Worm (Caenorhabditis elegans) whole organism, L1 larva: ENCODE results near the gene R13A1.1.

Source experiments
- C04F5.9 ChIP-seq: sonication (generic microtip); optimal IDR thresholded peaks from 2 replicates; lab custom pipeline; 2016; ENCODE audit warnings: missing genetic modification characterization, missing compliant biosample characterization
- alr-1 ChIP-seq: fragments of 200-800 bp; sonication (Bioruptor generic); optimal IDR thresholded peaks from 2 replicates; lab custom pipeline; 2018; ENCODE audit warnings: borderline replicate concordance, mild to moderate bottlenecking, missing genetic modification characterization, missing compliant biosample characterization
- aly-2 ChIP-seq: fragments of 150-350 bp; optimal IDR thresholded peaks from 2 replicates; lab custom pipeline; 2014; ENCODE audit warnings: missing biosample characterization, missing genetic modification characterization
- ama-1 ChIP-seq: fragments of 150-350 bp; optimal IDR thresholded peaks from 2 replicates; lab custom pipeline; 2014
- ceh-63 ChIP-seq: fragments of 200-800 bp; sonication (Bioruptor generic); optimal IDR thresholded peaks from 2 replicates; lab custom pipeline; 2018; ENCODE audit warnings: mild to moderate bottlenecking, missing genetic modification characterization, missing compliant biosample characterization
- efl-1 ChIP-seq, 4 experiments: fragments of 150-350 bp; optimal IDR thresholded peaks in 3 of 4; peaks in 1 of 4; 1 replicate in 1 of 4; 2 replicates in 3 of 4; lab custom pipeline; 2014; ENCODE audit warnings: missing biosample characterization in 2 of 4, missing genetic modification characterization in 2 of 4, missing genetic modification reagents in 2 of 4
- egl-13 ChIP-seq: sonication (generic microtip); optimal IDR thresholded peaks from 2 replicates; lab custom pipeline; 2016; ENCODE audit warnings: missing genotype, missing genetic modification reagents, missing genetic modification characterization, missing compliant biosample characterization
- elt-3 ChIP-seq, 6 experiments: fragments of 150-350 bp in 1 of 6; sonication (generic microtip); optimal IDR thresholded peaks; 2 replicates each; lab custom pipeline; 2017 to 2018; ENCODE audit warnings: missing biosample characterization in 6 of 6, missing genetic modification characterization in 6 of 6, inconsistent platforms in 1 of 6
- fkh-10 ChIP-seq: sonication (generic microtip); optimal IDR thresholded peaks from 2 replicates; lab custom pipeline; 2017; ENCODE audit warnings: missing biosample characterization, missing genetic modification reagents, missing genetic modification characterization
- fkh-4 ChIP-seq: sonication (generic microtip); optimal IDR thresholded peaks from 2 replicates; lab custom pipeline; 2016; ENCODE audit warnings: missing compliant biosample characterization, missing genetic modification characterization, borderline replicate concordance
- fkh-8 ChIP-seq: sonication (generic microtip); optimal IDR thresholded peaks from 2 replicates; lab custom pipeline; 2016; ENCODE audit warnings: mild to moderate bottlenecking, missing genetic modification characterization, missing compliant biosample characterization
- fos-1 ChIP-seq: fragments of 150-350 bp; optimal IDR thresholded peaks from 2 replicates; lab custom pipeline; 2014; ENCODE audit warnings: missing biosample characterization, missing genetic modification characterization
- hlh-17 ChIP-seq: fragments of 200-800 bp; sonication (Bioruptor generic); optimal IDR thresholded peaks from 2 replicates; lab custom pipeline; 2018; ENCODE audit warnings: missing genetic modification characterization, mild to moderate bottlenecking, missing compliant biosample characterization, moderate library complexity, borderline replicate concordance
- hpl-2 ChIP-seq: fragments of 150-350 bp; optimal IDR thresholded peaks from 2 replicates; lab custom pipeline; 2014; ENCODE audit warnings: missing biosample characterization, missing genetic modification reagents, missing genetic modification characterization
- lin-13 ChIP-seq: fragments of 150-350 bp; optimal IDR thresholded peaks from 2 replicates; lab custom pipeline; 2014; ENCODE audit warnings: missing biosample characterization, missing genetic modification reagents, missing genetic modification characterization
- lin-14 ChIP-seq: fragments of 200-800 bp; sonication (Bioruptor generic); optimal IDR thresholded peaks from 2 replicates; lab custom pipeline; 2018; ENCODE audit warnings: mild to moderate bottlenecking, missing genetic modification characterization, moderate library complexity, missing compliant biosample characterization
- lin-35 ChIP-seq, 2 experiments: fragments of 150-350 bp; optimal IDR thresholded peaks; 2 replicates each; lab custom pipeline; 2014; ENCODE audit warnings: missing biosample characterization in 2 of 2, missing genetic modification characterization in 2 of 2, missing genetic modification reagents in 2 of 2
- mab-9 ChIP-seq: fragments of 200-800 bp; sonication (Bioruptor generic); IDR thresholded peaks from 2 replicates; pipeline ENCODE4 v1.3.6; 2022; ENCODE audit warnings: missing genetic modification reagents, missing genetic modification characterization, missing compliant biosample characterization
- mep-1 ChIP-seq: fragments of 150-350 bp; optimal IDR thresholded peaks from 2 replicates; lab custom pipeline; 2014; ENCODE audit warnings: missing biosample characterization, missing genetic modification characterization
- nhr-19 ChIP-seq: fragments of 200-800 bp; sonication (Bioruptor generic); conservative IDR thresholded peaks from 2 replicates; pipeline ENCODE4 v1.3.6; 2022; ENCODE audit warnings: missing genetic modification characterization, missing compliant biosample characterization
- nhr-237 ChIP-seq: fragments of 150-350 bp; optimal IDR thresholded peaks from 2 replicates; lab custom pipeline; 2014; ENCODE audit warnings: missing biosample characterization, missing genetic modification characterization
- nhr-47 ChIP-seq: sonication (generic microtip); optimal IDR thresholded peaks from 2 replicates; lab custom pipeline; 2016; ENCODE audit warnings: mild to moderate bottlenecking, missing genetic modification characterization, moderate library complexity, missing compliant biosample characterization
- nhr-71 ChIP-seq: sonication (generic microtip); optimal IDR thresholded peaks from 2 replicates; lab custom pipeline; 2016; ENCODE audit warnings: mild to moderate bottlenecking, missing genetic modification characterization, moderate library complexity, missing compliant biosample characterization
- nhr-76 ChIP-seq: sonication (generic microtip); optimal IDR thresholded peaks from 2 replicates; lab custom pipeline; 2017; ENCODE audit warnings: missing biosample characterization, missing genetic modification characterization
- nhr-77 ChIP-seq: fragments of 150-350 bp; optimal IDR thresholded peaks from 2 replicates; lab custom pipeline; 2014; ENCODE audit warnings: missing biosample characterization, missing genetic modification characterization
- nhr-90 ChIP-seq: sonication (generic microtip); optimal IDR thresholded peaks from 2 replicates; lab custom pipeline; 2016; ENCODE audit warnings: mild to moderate bottlenecking, missing genetic modification characterization, missing compliant biosample characterization; ENCODE audit not compliant: poor library complexity
- pax-3 ChIP-seq: fragments of 200-800 bp; sonication (Bioruptor generic); optimal IDR thresholded peaks from 2 replicates; lab custom pipeline; 2018; ENCODE audit warnings: mild to moderate bottlenecking, missing genetic modification characterization, moderate library complexity, missing compliant biosample characterization
- rnt-1 ChIP-seq: sonication (generic microtip); optimal IDR thresholded peaks from 2 replicates; lab custom pipeline; 2016; ENCODE audit warnings: mild to moderate bottlenecking, missing genetic modification characterization, moderate library complexity, missing compliant biosample characterization
- sptf-1 ChIP-seq: fragments of 150-350 bp; optimal IDR thresholded peaks from 2 replicates; lab custom pipeline; 2014; ENCODE audit warnings: missing biosample characterization, missing genetic modification characterization
- sup-37 ChIP-seq: fragments of 200-800 bp; sonication (Bioruptor generic); optimal IDR thresholded peaks from 2 replicates; lab custom pipeline; 2018; ENCODE audit warnings: mild to moderate bottlenecking, missing genetic modification characterization, missing compliant biosample characterization
- swsn-7 ChIP-seq: sonication (generic microtip); optimal IDR thresholded peaks from 2 replicates; lab custom pipeline; 2016; ENCODE audit warnings: missing genetic modification characterization, missing compliant biosample characterization
- tbx-2 ChIP-seq: sonication (generic microtip); optimal IDR thresholded peaks from 2 replicates; lab custom pipeline; 2016; ENCODE audit warnings: missing genetic modification characterization, missing compliant biosample characterization
- unc-30 ChIP-seq: sonication (generic microtip); optimal IDR thresholded peaks from 2 replicates; lab custom pipeline; 2017; ENCODE audit warnings: missing biosample characterization, missing genetic modification characterization
- unc-62 ChIP-seq: fragments of 150-350 bp; optimal IDR thresholded peaks from 2 replicates; lab custom pipeline; 2014; ENCODE audit warnings: missing biosample characterization, missing genetic modification reagents, missing genetic modification characterization
- vab-15 ChIP-seq: sonication (generic microtip); optimal IDR thresholded peaks from 2 replicates; lab custom pipeline; 2017; ENCODE audit warnings: missing genotype, mild to moderate bottlenecking, missing genetic modification characterization, missing compliant biosample characterization
- xbp-1 ChIP-seq: sonication (generic microtip); optimal IDR thresholded peaks from 2 replicates; lab custom pipeline; 2016; ENCODE audit warnings: missing genetic modification characterization, missing compliant biosample characterization
- zag-1 ChIP-seq: fragments of 150-350 bp; optimal IDR thresholded peaks from 2 replicates; lab custom pipeline; 2014; ENCODE audit warnings: missing biosample characterization, missing genetic modification characterization
- zip-4 ChIP-seq: fragments of 200-800 bp; sonication (Bioruptor generic); optimal IDR thresholded peaks from 2 replicates; lab custom pipeline; 2018; ENCODE audit warnings: mild to moderate bottlenecking, missing genetic modification characterization, moderate library complexity, missing compliant biosample characterization
- ztf-4 ChIP-seq: fragments of 150-350 bp; optimal IDR thresholded peaks from 2 replicates; lab custom pipeline; 2014; ENCODE audit warnings: missing biosample characterization, missing genetic modification characterization

The R13A1.1 gene

ce11 chrIV:7211313-7211712 lies 8.5 kb upstream of the R13A1.1 start:
- no peak for TF ChIP-seq zip-4
- no peak for TF ChIP-seq fkh-8 (tag; lab: Kevin White, UChicago)
- TF ChIP-seq tbx-2 = no peak
- no peak for TF ChIP-seq nhr-237 (tag; lab: Kevin White, UChicago)
- TF ChIP-seq nhr-90 (tag; lab: Kevin White, UChicago) = no peak
- no peak for TF ChIP-seq nhr-71 (tag; lab: Kevin White, UChicago)
- TF ChIP-seq zag-1 (tag; lab: Kevin White, UChicago) = no peak
- TF ChIP-seq C04F5.9 (tag; lab: Kevin White, UChicago) = no peak
- TF ChIP-seq aly-2 = no peak
- no peak for TF ChIP-seq ama-1
- no peak for TF ChIP-seq lin-13
- no peak for TF ChIP-seq swsn-7
- no peak for TF ChIP-seq fkh-4 (tag; lab: Kevin White, UChicago)
- TF ChIP-seq fos-1 = no peak
- TF ChIP-seq mab-9 (GFP tag; lab: Robert Waterston, UW) = no peak

DNA sequence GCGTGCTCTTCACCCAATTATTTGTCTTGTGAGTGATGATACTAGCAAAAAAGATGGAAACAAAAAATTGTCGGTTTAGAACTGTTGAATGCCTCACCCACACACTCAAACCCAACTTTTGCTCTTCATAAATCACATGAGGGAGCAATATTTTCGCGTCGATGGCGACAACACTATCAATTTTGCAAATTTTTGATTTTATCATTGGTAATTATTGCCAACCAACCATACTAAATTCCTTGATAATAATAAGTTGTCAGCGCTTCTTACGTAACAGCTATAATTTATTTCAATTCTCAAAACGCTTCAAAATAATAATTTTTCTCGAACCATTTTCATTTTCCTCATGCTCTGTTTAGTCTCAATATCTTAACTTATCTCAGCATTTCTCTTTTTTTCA lies 7.1 kb upstream of the R13A1.1 start:
- TF ChIP-seq fos-1 (no peak), lin-35 (GFP tag; optimal IDR thresholded peaks at IDR 0.05; lab: Kevin White, UChicago) (peak in 1 of 2 experiments; percentile 14)

ce11 chrIV:7216210-7216609 lies 3.6 kb upstream of the R13A1.1 start:
- no peak for TF ChIP-seq ceh-63
- TF ChIP-seq sptf-1 (tag; lab: Kevin White, UChicago) = no peak
- TF ChIP-seq pax-3 (tag; lab: Kevin White, UChicago) = no peak
- no peak for TF ChIP-seq unc-62 (GFP tag; lab: Kevin White, UChicago)
- no peak for TF ChIP-seq hlh-17 (GFP tag; lab: Kevin White, UChicago)
- TF ChIP-seq ztf-4 = no peak
- no peak for TF ChIP-seq xbp-1 (tag; lab: Kevin White, UChicago)
- TF ChIP-seq elt-3 (tag; optimal IDR thresholded peaks at IDR 0.05; lab: Kevin White, UChicago) = no peak

DNA sequence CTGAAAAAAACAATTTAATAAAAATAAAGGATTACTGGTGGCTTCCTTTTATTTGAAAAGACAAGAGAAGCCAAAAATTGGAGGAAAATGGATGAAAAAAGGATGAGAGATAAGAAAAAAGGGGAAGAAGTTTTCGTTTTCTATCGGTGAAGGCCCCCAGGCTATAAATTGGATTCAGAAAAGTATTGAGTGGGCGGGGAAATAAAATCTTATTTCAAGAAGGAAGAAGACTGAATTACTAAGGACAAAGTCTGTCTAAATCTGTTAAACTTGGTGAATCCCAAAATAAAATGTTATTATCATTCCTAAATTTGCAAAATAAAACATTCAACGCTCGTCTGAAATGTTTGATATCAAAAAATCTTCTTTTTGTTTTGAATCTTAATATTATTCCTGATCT lies 2.3 kb downstream of the R13A1.1 start:
- TF ChIP-seq nhr-76 (tag; lab: Kevin White, UChicago) (no peak), egl-13 (tag; lab: Kevin White, UChicago) (no peak), hpl-2 (GFP tag; lab: Kevin White, UChicago) (no peak), rnt-1 (tag; lab: Kevin White, UChicago) (no peak), efl-1 (optimal IDR thresholded peaks at IDR 0.05; lab: Kevin White, UChicago) (no peak), efl-1 (GFP tag; optimal IDR thresholded peaks at IDR 0.05 in 1 of 2; lab: Kevin White, UChicago) (peak in 1 of 2 experiments; percentile 60), lin-14 (GFP tag; lab: Kevin White, UChicago) (peak; percentile 22), fkh-10 (GFP tag; lab: Kevin White, UChicago) (peak; percentile 64)

DNA sequence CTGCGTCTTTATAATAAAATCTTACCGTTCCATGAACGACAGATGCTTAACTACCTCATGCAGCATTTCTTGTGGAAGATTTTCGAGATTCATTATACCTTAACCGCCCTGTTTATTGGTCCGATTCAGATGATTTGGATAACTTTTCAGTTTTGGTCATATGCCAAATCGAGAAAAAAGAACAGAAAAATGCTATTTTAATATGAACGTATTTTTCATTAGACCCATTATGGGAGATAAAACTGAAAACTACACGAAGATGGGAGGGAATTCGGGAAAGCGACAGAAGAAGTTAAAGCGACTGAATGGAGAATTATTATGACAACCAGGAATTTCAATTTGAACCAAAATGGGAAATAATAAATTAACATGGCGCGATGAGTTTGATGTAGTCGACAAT lies 7.2 kb downstream of the R13A1.1 start, which contains the start of gene R13A1.10:
Gene R13A1.10 (minus strand): TSS at position 101 of the 400 bp plus-strand sequence.
- TF ChIP-seq alr-1 (tag; lab: Kevin White, UChicago) = no peak

ce11 chrIV:7228208-7228607 lies 8.4 kb downstream of the R13A1.1 start, which contains the start of gene D2024.5:
D2024.5 (minus strand) TSS chrIV:7228308.
- TF ChIP-seq nhr-47 (no peak), zip-4 (no peak), vab-15 (tag; lab: Kevin White, UChicago) (no peak), sptf-1 (tag; lab: Kevin White, UChicago) (no peak), aly-2 (no peak), fkh-4 (tag; lab: Kevin White, UChicago) (no peak), nhr-19 (GFP tag; lab: Robert Waterston, UW) (no peak), unc-30 (no peak), mep-1 (no peak), nhr-77 (tag; lab: Kevin White, UChicago) (no peak), sup-37 (GFP tag; lab: Kevin White, UChicago) (no peak), efl-1 (optimal IDR thresholded peaks at IDR 0.05; lab: Kevin White, UChicago) (no peak), efl-1 (GFP tag; optimal IDR thresholded peaks at IDR 0.05 in 1 of 2; lab: Kevin White, UChicago) (no peak)
